Fruit fly (Drosophila melanogaster): ENCODE data around the gene CG15912.

CG15912 gene

DNA sequence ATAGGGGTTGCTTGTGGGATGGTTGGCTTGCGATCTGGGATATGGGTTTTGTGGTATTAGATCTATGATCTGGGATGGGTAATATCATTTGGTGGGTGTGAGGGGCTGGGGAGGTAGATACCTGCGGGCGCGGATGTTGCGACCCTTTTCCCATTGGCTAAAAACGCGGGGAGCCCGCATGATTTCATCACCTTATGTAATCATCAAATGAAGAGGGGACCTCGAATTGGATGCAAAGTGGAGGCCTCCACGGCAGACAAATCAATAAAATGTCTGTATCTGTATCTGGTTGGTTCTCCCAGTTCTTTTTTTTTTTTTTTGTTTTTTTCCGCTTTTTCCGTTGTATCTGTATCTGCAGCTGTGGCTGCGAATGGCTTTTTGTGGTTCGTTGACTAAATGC, 40.1 kb downstream of the CG15912 start:
- TF ChIP-seq Crg-1 (GFP tag; optimal IDR thresholded peaks at IDR 0.05): no peak
- no peak for TF ChIP-seq Mnt (GFP tag; optimal IDR thresholded peaks at IDR 0.05)
- no peak for TF ChIP-seq Clk (GFP tag; optimal IDR thresholded peaks at IDR 0.05)
- no peak for TF ChIP-seq toe (GFP tag; optimal IDR thresholded peaks at IDR 0.05)
- no peak for TF ChIP-seq CG7101 (tag; optimal IDR thresholded peaks at IDR 0.05)
- TF ChIP-seq CG12768 (GFP tag; optimal IDR thresholded peaks at IDR 0.05): no peak
- TF ChIP-seq CG14711 (tag; optimal IDR thresholded peaks at IDR 0.05): no peak
- no peak for TF ChIP-seq Hr96 (GFP tag; optimal IDR thresholded peaks at IDR 0.05)
- TF ChIP-seq CG7045 (GFP tag; optimal IDR thresholded peaks at IDR 0.05): no peak
- TF ChIP-seq cic (GFP tag; optimal IDR thresholded peaks at IDR 0.05): no peak
- TF ChIP-seq kay (GFP tag; ENCODE audit: borderline replicate concordance): no peak

DNA sequence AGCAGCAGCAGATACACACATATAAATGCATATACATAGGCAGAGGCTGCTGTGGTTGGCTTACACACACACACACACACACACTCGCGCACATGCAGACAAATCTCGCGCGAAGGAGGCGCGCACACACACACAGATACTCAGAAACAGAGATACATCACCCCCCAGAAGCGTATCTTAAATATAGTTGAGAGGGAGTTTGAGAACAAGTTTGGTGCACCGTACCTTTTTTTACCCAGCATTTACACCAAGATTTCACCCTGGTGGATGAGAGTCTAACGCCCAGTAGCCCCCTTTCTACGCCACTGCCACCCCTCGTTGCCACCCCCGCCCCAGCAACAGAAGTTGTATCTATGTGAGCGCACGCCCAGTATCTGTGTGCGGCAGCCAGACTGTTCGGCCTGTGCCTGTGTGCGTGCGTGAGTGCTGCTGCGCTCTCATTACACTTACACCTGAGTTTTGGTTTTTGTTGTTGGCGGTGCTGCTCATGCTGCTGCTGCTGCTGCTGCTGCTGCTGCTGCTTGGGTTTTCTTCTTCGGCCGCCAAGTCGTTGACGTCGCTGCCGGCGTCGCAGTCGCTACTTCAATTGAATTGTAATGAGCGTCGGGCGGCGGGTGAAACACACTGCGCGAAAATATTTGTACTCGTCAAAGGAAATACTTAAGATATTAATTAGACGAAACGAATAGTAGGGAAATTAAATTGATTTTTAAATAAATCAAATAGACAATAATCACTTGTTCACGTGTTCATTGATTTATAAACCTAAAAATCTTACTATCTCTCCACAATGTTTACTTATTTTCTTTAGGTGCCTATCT, 41.3 kb downstream of the CG15912 start:
- peak; percentile 3 for TF ChIP-seq CG11617 (GFP tag; optimal IDR thresholded peaks at IDR 0.05)
- TF ChIP-seq bab1 (GFP tag; optimal IDR thresholded peaks at IDR 0.05): peak; percentile 78
- peak; percentile 18 for TF ChIP-seq CG7101 (tag; optimal IDR thresholded peaks at IDR 0.05)
- no peak for TF ChIP-seq tj (GFP tag; optimal IDR thresholded peaks at IDR 0.05)
- TF ChIP-seq CG12768 (GFP tag; optimal IDR thresholded peaks at IDR 0.05): no peak
- peak; percentile 32 for TF ChIP-seq pad (GFP tag; optimal IDR thresholded peaks at IDR 0.05)

DNA sequence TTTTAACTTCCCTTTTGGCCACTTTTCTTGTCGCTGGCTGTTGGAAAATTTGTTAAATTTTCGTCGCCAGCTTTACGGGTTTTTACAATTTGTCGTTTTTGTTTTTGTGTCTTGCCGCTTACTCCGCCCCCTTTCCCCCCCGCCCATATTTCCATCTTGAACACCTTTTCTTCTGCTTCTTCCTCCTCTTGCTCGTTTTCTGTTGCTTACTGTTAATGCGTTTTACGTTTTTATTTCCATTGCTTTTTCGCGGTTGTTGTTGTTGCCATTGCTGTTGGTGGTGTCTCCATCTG, 41.8 kb downstream of the CG15912 start:
- TF ChIP-seq Mnt (GFP tag; optimal IDR thresholded peaks at IDR 0.05) (no peak), pad (GFP tag; optimal IDR thresholded peaks at IDR 0.05) (no peak), Crg-1 (GFP tag; optimal IDR thresholded peaks at IDR 0.05) (no peak), bab1 (GFP tag; optimal IDR thresholded peaks at IDR 0.05) (peak; percentile 28), CG14711 (tag; optimal IDR thresholded peaks at IDR 0.05) (no peak), CG12768 (GFP tag; optimal IDR thresholded peaks at IDR 0.05) (no peak), tj (GFP tag; optimal IDR thresholded peaks at IDR 0.05) (peak; percentile 55)

DNA sequence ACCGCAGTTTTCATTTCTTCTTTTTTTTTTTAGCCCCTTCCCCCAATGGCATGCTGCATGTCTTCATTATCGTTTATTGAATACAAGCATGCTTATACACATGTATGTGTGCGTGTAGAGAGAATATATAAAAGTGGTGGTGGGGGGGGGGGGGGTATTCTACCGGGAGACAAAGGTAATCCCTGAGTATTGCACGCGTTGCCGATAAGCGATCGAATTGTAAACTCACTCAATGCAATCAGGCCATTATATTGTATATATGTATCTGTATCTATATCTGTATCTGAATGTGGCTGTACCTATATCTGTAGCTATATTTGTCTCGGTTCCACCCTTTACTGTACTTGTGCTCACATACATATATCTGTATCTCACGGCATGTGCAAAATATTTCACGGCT, 43.4 kb downstream of the CG15912 start:
- TF ChIP-seq Mnt (GFP tag; optimal IDR thresholded peaks at IDR 0.05): no peak
- TF ChIP-seq Clk (GFP tag; optimal IDR thresholded peaks at IDR 0.05): no peak
- TF ChIP-seq pad (GFP tag; optimal IDR thresholded peaks at IDR 0.05): no peak
- TF ChIP-seq cnc (optimal IDR thresholded peaks at IDR 0.05): no peak
- TF ChIP-seq Crg-1 (GFP tag; optimal IDR thresholded peaks at IDR 0.05): no peak
- TF ChIP-seq tj (GFP tag; optimal IDR thresholded peaks at IDR 0.05): no peak

DNA sequence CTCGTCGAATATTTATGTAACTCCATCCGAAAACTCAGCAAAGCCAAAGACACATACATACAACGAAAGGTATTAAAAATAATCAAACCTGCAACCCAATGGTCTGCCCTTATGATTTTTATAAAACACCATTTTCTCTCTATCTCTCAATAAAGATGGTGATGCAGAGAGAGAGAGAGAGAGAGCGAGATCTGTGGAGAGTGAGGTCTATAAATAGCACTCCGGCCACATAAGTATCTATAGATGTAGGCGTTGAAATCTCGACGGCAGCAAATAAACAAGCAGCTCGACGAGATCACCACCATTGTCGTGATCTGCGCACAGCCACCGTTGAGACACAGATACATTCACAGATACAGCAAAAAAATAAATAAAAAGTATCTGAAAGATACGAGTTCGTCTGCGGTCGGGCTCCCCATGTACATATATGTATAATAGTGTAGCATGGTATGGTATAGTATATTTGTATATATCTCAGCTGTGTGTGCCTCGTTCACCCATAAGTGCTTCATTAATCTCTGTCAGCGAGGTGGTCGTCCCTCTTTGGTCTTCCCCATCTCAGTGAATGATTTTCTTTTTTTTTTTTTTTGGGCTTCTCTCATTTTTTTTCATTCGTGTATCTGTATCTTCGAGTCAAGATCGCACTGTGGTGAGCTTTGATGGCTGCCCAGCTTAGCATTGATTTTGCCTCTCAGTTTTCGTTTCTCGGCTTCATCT, 47.8 kb downstream of the CG15912 start:
- TF ChIP-seq Crg-1 (GFP tag; optimal IDR thresholded peaks at IDR 0.05): no peak
- TF ChIP-seq bab1 (GFP tag; optimal IDR thresholded peaks at IDR 0.05): no peak
- peak; percentile 23 for TF ChIP-seq kay (GFP tag; ENCODE audit: borderline replicate concordance)

Data from whole organism, adult.